Worm (Caenorhabditis elegans) whole organism, L4 larva: ENCODE results near the gene nhr-50.

ENCODE experiments used
- F26F4.8 ChIP-seq: fragments of 200-800 bp; sonication (Bioruptor generic); conservative IDR thresholded peaks from 2 replicates; pipeline ENCODE4 v1.3.6; 2022; ENCODE audit warnings: missing genetic modification characterization, missing compliant biosample characterization
- F37D6.2 ChIP-seq: sonication (generic microtip); optimal IDR thresholded peaks from 2 replicates; lab custom pipeline; 2016; ENCODE audit warnings: mild to moderate bottlenecking, missing genetic modification characterization, missing compliant biosample characterization
- ZK337.2 ChIP-seq: fragments of 200-800 bp; sonication (Bioruptor generic); IDR thresholded peaks from 2 replicates; pipeline ENCODE4 v1.3.6; 2022; ENCODE audit warnings: missing genetic modification reagents, missing genetic modification characterization, missing compliant biosample characterization
- aha-1 ChIP-seq: fragments of 150-350 bp; peaks from one replicate; lab custom pipeline; 2014; ENCODE audit warnings: missing biosample characterization, missing genetic modification characterization
- ama-1 ChIP-seq: fragments of 150-350 bp; optimal IDR thresholded peaks from 2 replicates; lab custom pipeline; 2014; ENCODE audit warnings: inconsistent platforms, mixed read lengths
- arid-1 ChIP-seq: fragments of 200-800 bp; sonication (Bioruptor generic); conservative IDR thresholded peaks from 2 replicates; pipeline ENCODE4 v1.3.6; 2022; ENCODE audit warnings: missing genetic modification reagents, missing genetic modification characterization, missing compliant biosample characterization
- attf-4 ChIP-seq: sonication (generic microtip); optimal IDR thresholded peaks from 3 replicates; lab custom pipeline; 2017; ENCODE audit warnings: missing biosample characterization, missing genetic modification characterization
- ceh-20 ChIP-seq: fragments of 200-800 bp; sonication (Bioruptor generic); IDR thresholded peaks from 2 replicates; pipeline ENCODE4 v1.3.6; 2022; ENCODE audit warnings: missing genetic modification reagents, missing genetic modification characterization, missing compliant biosample characterization
- ctbp-1 ChIP-seq: fragments of 200-800 bp; sonication (Bioruptor generic); IDR thresholded peaks from 2 replicates; pipeline ENCODE4 v1.3.6; 2022; ENCODE audit warnings: missing genetic modification reagents, missing genetic modification characterization, missing compliant biosample characterization
- daf-12 ChIP-seq: fragments of 150-350 bp; optimal IDR thresholded peaks from 2 replicates; lab custom pipeline; 2014; ENCODE audit warnings: missing biosample characterization, missing genetic modification reagents, missing genetic modification characterization
- daf-19 ChIP-seq: fragments of 200-800 bp; sonication (Bioruptor generic); conservative IDR thresholded peaks from 2 replicates; pipeline ENCODE4 v1.3.6; 2022; ENCODE audit warnings: missing genetic modification characterization, missing compliant biosample characterization
- dmd-8 ChIP-seq: fragments of 200-800 bp; sonication (Bioruptor generic); IDR thresholded peaks from 2 replicates; pipeline ENCODE4 v1.3.6; 2022; ENCODE audit warnings: missing genetic modification characterization, missing compliant biosample characterization
- dpl-1 ChIP-seq: fragments of 150-350 bp; optimal IDR thresholded peaks from 2 replicates; lab custom pipeline; 2014; ENCODE audit warnings: missing biosample characterization, missing genetic modification reagents, missing genetic modification characterization
- duxl-1 ChIP-seq: sonication (generic microtip); optimal IDR thresholded peaks from 2 replicates; lab custom pipeline; 2016; ENCODE audit warnings: mild to moderate bottlenecking, missing genetic modification characterization, moderate library complexity, missing compliant biosample characterization; ENCODE audit not compliant: poor library complexity
- fkh-10 ChIP-seq: fragments of 150-350 bp; optimal IDR thresholded peaks from 2 replicates; lab custom pipeline; 2014; ENCODE audit warnings: missing biosample characterization, missing genetic modification reagents, missing genetic modification characterization
- hif-1 ChIP-seq, 2 experiments: sonication (generic microtip); optimal IDR thresholded peaks; 2 replicates each; lab custom pipeline; 2016 to 2017; ENCODE audit warnings: missing compliant biosample characterization in 2 of 2, missing genetic modification characterization in 2 of 2, missing genetic modification reagents in 2 of 2, missing genotype in 2 of 2, mild to moderate bottlenecking in 1 of 2
- hlh-11 ChIP-seq: fragments of 200-800 bp; sonication (Bioruptor generic); optimal IDR thresholded peaks from 2 replicates; lab custom pipeline; 2018; ENCODE audit warnings: mild to moderate bottlenecking, missing genetic modification characterization, missing compliant biosample characterization
- hlh-30 ChIP-seq: sonication (generic microtip); optimal IDR thresholded peaks from 2 replicates; lab custom pipeline; 2017; ENCODE audit warnings: antibody characterized with exemption, mild to moderate bottlenecking, missing genetic modification characterization, missing compliant biosample characterization; ENCODE audit not compliant: insufficient read depth
- lin-1 ChIP-seq: fragments of 200-800 bp; sonication (Bioruptor generic); IDR thresholded peaks from 2 replicates; pipeline ENCODE4 v1.3.6; 2022; ENCODE audit warnings: missing genetic modification reagents, missing genetic modification characterization, missing compliant biosample characterization
- lsy-2 ChIP-seq, 2 experiments: fragments of 150-350 bp in 1 of 2; sonication (generic microtip) in 1 of 2; optimal IDR thresholded peaks; 2 replicates each; lab custom pipeline; 2014 to 2017; ENCODE audit warnings: missing biosample characterization in 2 of 2, missing genetic modification characterization in 2 of 2
- madf-5 ChIP-seq, 2 experiments: fragments of 200-800 bp; sonication (Bioruptor generic); IDR thresholded peaks; 2 replicates each; pipeline ENCODE4 v1.3.6; 2022; ENCODE audit warnings: missing compliant biosample characterization in 2 of 2, missing genetic modification characterization in 2 of 2
- mep-1 ChIP-seq: fragments of 150-350 bp; sonication (generic microtip); optimal IDR thresholded peaks from 3 replicates; lab custom pipeline; 2014; ENCODE audit warnings: missing biosample characterization, missing genetic modification characterization
- mes-2 ChIP-seq: sonication (generic microtip); optimal IDR thresholded peaks from 2 replicates; lab custom pipeline; 2016; ENCODE audit warnings: missing genotype, mild to moderate bottlenecking, missing genetic modification characterization, missing compliant biosample characterization; ENCODE audit not compliant: poor library complexity, severe bottlenecking
- mxl-2 ChIP-seq: fragments of 200-800 bp; sonication (Bioruptor generic); conservative IDR thresholded peaks from 2 replicates; pipeline ENCODE4 v1.3.6; 2022; ENCODE audit warnings: missing genetic modification reagents, missing genetic modification characterization, missing compliant biosample characterization
- mxl-3 ChIP-seq: fragments of 200-800 bp; sonication (Bioruptor generic); optimal IDR thresholded peaks from 2 replicates; lab custom pipeline; 2018; ENCODE audit warnings: mild to moderate bottlenecking, missing genetic modification characterization, missing compliant biosample characterization
- nhr-10 ChIP-seq: fragments of 150-350 bp; optimal IDR thresholded peaks from 2 replicates; lab custom pipeline; 2014; ENCODE audit warnings: missing biosample characterization, missing genetic modification characterization
- nhr-102 ChIP-seq: sonication (generic microtip); optimal IDR thresholded peaks from 2 replicates; lab custom pipeline; 2016; ENCODE audit warnings: mild to moderate bottlenecking, missing genetic modification characterization, moderate library complexity, missing compliant biosample characterization
- nhr-111 ChIP-seq: fragments of 200-800 bp; sonication (Bioruptor generic); optimal IDR thresholded peaks from 2 replicates; lab custom pipeline; 2018; ENCODE audit warnings: mild to moderate bottlenecking, missing genetic modification characterization, missing compliant biosample characterization
- set-16 ChIP-seq: fragments of 200-800 bp; sonication (Bioruptor generic); IDR thresholded peaks from 2 replicates; pipeline ENCODE4 v1.3.6; 2022; ENCODE audit warnings: missing genetic modification reagents, missing genetic modification characterization, missing compliant biosample characterization
- skn-1 ChIP-seq: fragments of 150-350 bp; optimal IDR thresholded peaks from 2 replicates; lab custom pipeline; 2014; ENCODE audit warnings: missing biosample characterization, missing genetic modification characterization
- spr-3 ChIP-seq: fragments of 200-800 bp; sonication (Bioruptor generic); optimal IDR thresholded peaks from 2 replicates; lab custom pipeline; 2018; ENCODE audit warnings: mild to moderate bottlenecking, missing genetic modification characterization, missing compliant biosample characterization
- tag-97 ChIP-seq: fragments of 200-800 bp; sonication (Bioruptor generic); IDR thresholded peaks from 2 replicates; pipeline ENCODE4 v1.3.6; 2022; ENCODE audit warnings: missing genetic modification characterization, missing compliant biosample characterization
- unc-130 ChIP-seq: sonication (generic microtip); optimal IDR thresholded peaks from 2 replicates; lab custom pipeline; 2016; ENCODE audit warnings: missing genetic modification reagents, missing genetic modification characterization, missing compliant biosample characterization
- unc-39 ChIP-seq: sonication (generic microtip); optimal IDR thresholded peaks from 2 replicates; lab custom pipeline; 2017; ENCODE audit warnings: missing biosample characterization, missing genetic modification characterization
- unc-62 ChIP-seq, 3 experiments: fragments of 150-350 bp in 1 of 3; sonication (generic microtip); optimal IDR thresholded peaks in 2 of 3; peaks in 1 of 3; 1 replicate in 1 of 3; 2 replicates in 2 of 3; lab custom pipeline; 2014 to 2017; ENCODE audit warnings: missing biosample characterization in 3 of 3, missing genetic modification characterization in 3 of 3, missing genetic modification reagents in 3 of 3, missing genotype in 1 of 3
- zfp-2 ChIP-seq: sonication (generic microtip); optimal IDR thresholded peaks from 2 replicates; lab custom pipeline; 2016; ENCODE audit warnings: mild to moderate bottlenecking, missing genetic modification characterization, missing compliant biosample characterization
- zip-11 ChIP-seq: fragments of 200-800 bp; sonication (Bioruptor generic); IDR thresholded peaks from 2 replicates; pipeline ENCODE4 v1.3.6; 2022; ENCODE audit warnings: missing genetic modification characterization, missing compliant biosample characterization

The nhr-50 gene

DNA sequence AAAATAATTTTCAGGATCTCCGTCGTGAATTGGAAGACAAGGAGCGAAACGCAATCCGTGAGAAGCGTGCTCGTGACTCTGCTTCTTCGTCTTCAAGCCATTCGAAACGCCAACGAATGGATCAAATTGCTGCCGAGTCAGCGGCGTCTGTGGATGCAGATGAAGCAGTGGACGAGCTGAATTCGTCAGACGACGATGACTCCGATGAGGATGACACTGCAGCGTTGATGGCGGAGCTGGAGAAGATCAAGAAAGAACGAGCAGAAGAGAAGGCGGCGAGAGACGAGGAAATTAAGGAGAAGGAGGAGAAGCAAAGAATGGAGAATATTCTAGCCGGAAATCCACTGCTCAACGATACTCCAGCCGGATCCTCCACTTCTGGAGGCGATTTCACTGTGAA lies 23.1 kb upstream of the nhr-50 start:
- TF ChIP-seq F37D6.2 (tag; lab: Kevin White, UChicago) (no peak), madf-5 (GFP tag; IDR thresholded peaks at IDR 0.05; lab: Robert Waterston, UW) (no peak), set-16 (GFP tag; lab: Robert Waterston, UW) (peak; percentile 51), ceh-20 (GFP tag; lab: Robert Waterston, UW) (no peak), nhr-102 (tag; lab: Kevin White, UChicago) (no peak), zfp-2 (no peak), spr-3 (GFP tag; lab: Kevin White, UChicago) (no peak)
- TF ChIP-seq, all 104 proteins: peak for 1

DNA sequence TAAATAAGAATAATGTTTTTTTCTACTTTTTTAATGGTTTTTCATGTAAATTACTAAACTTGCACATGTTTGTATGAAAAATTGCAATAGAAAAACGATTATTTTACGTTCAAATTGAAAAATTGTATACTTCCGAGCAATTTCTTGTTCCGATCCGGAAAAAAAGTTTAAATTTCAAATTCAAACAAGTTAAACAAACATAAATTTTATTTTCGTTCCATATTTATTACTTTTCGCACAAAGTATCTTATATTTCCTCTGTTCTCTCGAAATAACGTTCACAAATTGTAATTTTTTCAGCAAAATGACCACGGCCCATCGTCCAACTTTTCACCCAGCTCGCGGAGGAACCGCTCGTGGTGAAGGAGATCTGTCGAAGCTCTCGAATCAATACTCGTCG lies 22.6 kb upstream of the nhr-50 start, which contains the start of gene cwc-15:
Gene cwc-15, plus strand, starts transcription at position 301 of the 400 bp plus-strand sequence.
- TF ChIP-seq nhr-10 (tag; lab: Kevin White, UChicago) (no peak), dpl-1 (GFP tag; lab: Kevin White, UChicago) (no peak), ama-1 (lab: Kevin White, UChicago) (no peak), daf-19 (GFP tag; lab: Robert Waterston, UW) (no peak), tag-97 (GFP tag; lab: Robert Waterston, UW) (no peak), mxl-3 (GFP tag; lab: Kevin White, UChicago) (no peak)

DNA sequence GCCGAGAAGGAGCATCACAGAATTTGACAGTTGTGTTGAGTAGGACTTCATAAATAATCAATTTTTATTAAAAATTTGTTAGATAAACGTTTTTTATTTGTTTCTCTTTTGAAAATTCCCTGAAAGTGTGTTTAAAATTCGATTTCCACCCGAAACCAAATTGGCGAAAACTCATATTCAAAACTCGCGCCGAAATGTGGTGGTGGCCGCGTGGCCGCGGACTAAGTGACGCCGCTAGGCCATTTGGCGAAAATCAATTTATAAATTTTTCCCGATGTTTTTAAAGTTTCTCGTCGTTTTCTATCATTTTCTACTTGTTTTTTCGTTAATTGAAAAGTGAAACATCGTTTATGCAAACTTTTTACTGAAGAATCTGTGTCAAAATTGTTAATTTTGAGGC lies 22.2 kb upstream of the nhr-50 start:
- TF ChIP-seq unc-130 (GFP tag; lab: Kevin White, UChicago), result peak; percentile 63
- no peak for TF ChIP-seq spr-3 (GFP tag; lab: Kevin White, UChicago)
- no peak for TF ChIP-seq arid-1 (GFP tag; lab: Robert Waterston, UW)
- TF ChIP-seq skn-1 (tag; lab: Kevin White, UChicago), result no peak
- TF ChIP-seq fkh-10 (GFP tag; lab: Kevin White, UChicago), result no peak
- TF ChIP-seq lsy-2 (tag; optimal IDR thresholded peaks at IDR 0.05; lab: Kevin White, UChicago), result no peak
- TF ChIP-seq nhr-111 (GFP tag; lab: Kevin White, UChicago), result no peak
- TF ChIP-seq ctbp-1, result no peak
- no peak for TF ChIP-seq mep-1
- TF ChIP-seq hlh-30 (tag; lab: Kevin White, UChicago), result no peak
- peak; percentile 88 for TF ChIP-seq dpl-1 (GFP tag; lab: Kevin White, UChicago)
- TF ChIP-seq ZK337.2, result 0 out of 2 replicates have a peak, but pooled peaks have one; percentile 18
- no peak for TF ChIP-seq unc-39 (tag; lab: Kevin White, UChicago)
- no peak for TF ChIP-seq daf-12
- no peak for TF ChIP-seq hlh-11 (tag; lab: Kevin White, UChicago)
- no peak for TF ChIP-seq F26F4.8 (GFP tag; lab: Robert Waterston, UW)
- peak; percentile 10 for TF ChIP-seq duxl-1 (tag; lab: Kevin White, UChicago)
- peak; percentile 97 for TF ChIP-seq mes-2 (tag; lab: Kevin White, UChicago)
- TF ChIP-seq dmd-8 (GFP tag; lab: Robert Waterston, UW), result no peak
- TF ChIP-seq lin-1, result no peak
- no peak for TF ChIP-seq mxl-2
- no peak for TF ChIP-seq unc-62 (GFP tag; optimal IDR thresholded peaks at IDR 0.05 in 1 of 2; lab: Kevin White, UChicago)
- TF ChIP-seq unc-62 (tag; optimal IDR thresholded peaks at IDR 0.05; lab: Kevin White, UChicago), result no peak
- TF ChIP-seq ceh-20 (GFP tag; lab: Robert Waterston, UW), result no peak
- peak in 1 of 2 experiments; percentile 77 for TF ChIP-seq hif-1 (tag; optimal IDR thresholded peaks at IDR 0.05; lab: Kevin White, UChicago)
- no peak for TF ChIP-seq zip-11 (GFP tag; lab: Robert Waterston, UW)

DNA sequence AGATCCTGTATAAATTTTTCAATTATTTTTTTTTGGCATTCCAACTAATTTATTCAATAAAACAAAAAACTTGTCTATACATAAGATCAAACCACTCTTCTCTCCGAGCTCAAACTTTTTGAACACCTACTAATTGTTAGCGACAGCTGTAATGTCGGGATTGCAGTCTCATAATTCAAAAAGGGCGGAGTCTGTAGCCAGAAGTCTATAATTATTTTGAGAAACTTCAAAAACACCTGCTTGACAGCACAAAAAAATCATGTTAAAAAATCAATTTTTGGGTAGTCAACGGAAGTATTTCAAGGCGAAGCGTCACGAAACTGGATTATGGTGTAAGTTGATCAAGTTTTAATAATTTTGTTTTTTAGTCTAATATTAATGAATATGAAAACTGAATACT lies 19.6 kb upstream of the nhr-50 start, which contains the start of gene srx-44:
Gene srx-44, plus strand, starts transcription at position 301 of the 400 bp plus-strand sequence.
- TF ChIP-seq attf-4 (tag; lab: Kevin White, UChicago), result no peak
- TF ChIP-seq aha-1, result peak; percentile 38
